Worm (Caenorhabditis elegans) whole organism, mixed stage, embryonic: ENCODE measurements around the gene C16C10.9.

Experiments
- blmp-1 ChIP-seq: fragments of 150-350 bp; optimal IDR thresholded peaks from 2 replicates; lab custom pipeline; 2014; ENCODE audit warnings: missing biosample characterization, missing genetic modification characterization
- ceh-39 ChIP-seq: fragments of 150-350 bp; optimal IDR thresholded peaks from 2 replicates; lab custom pipeline; 2014; ENCODE audit warnings: missing biosample characterization, missing genetic modification characterization
- drap-1 ChIP-seq: fragments of 200-800 bp; sonication (Bioruptor generic); optimal IDR thresholded peaks from 3 replicates; lab custom pipeline; 2018; ENCODE audit warnings: mild to moderate bottlenecking, missing genetic modification characterization, missing compliant biosample characterization
- lin-13 ChIP-seq: fragments of 150-350 bp; optimal IDR thresholded peaks from 2 replicates; lab custom pipeline; 2014; ENCODE audit warnings: missing biosample characterization, missing genetic modification characterization
- lsy-2 ChIP-seq: fragments of 150-350 bp; optimal IDR thresholded peaks from 2 replicates; lab custom pipeline; 2014; ENCODE audit warnings: missing biosample characterization, missing genetic modification characterization
- nhr-12 ChIP-seq: fragments of 150-350 bp; optimal IDR thresholded peaks from 2 replicates; lab custom pipeline; 2014; ENCODE audit warnings: missing biosample characterization, missing genetic modification characterization
- nhr-237 ChIP-seq: fragments of 150-350 bp; optimal IDR thresholded peaks from 2 replicates; lab custom pipeline; 2014; ENCODE audit warnings: missing biosample characterization, missing genetic modification characterization
- nhr-28 ChIP-seq: fragments of 150-350 bp; optimal IDR thresholded peaks from 2 replicates; lab custom pipeline; 2014; ENCODE audit warnings: missing biosample characterization, missing genetic modification characterization
- pha-4 ChIP-seq: fragments of 150-350 bp; optimal IDR thresholded peaks from 2 replicates; lab custom pipeline; 2018; ENCODE audit warnings: missing biosample characterization, missing genetic modification reagents, missing genetic modification characterization
- unc-62 ChIP-seq: fragments of 150-350 bp; optimal IDR thresholded peaks from 2 replicates; lab custom pipeline; 2014; ENCODE audit warnings: missing biosample characterization, missing genetic modification reagents, missing genetic modification characterization

DNA sequence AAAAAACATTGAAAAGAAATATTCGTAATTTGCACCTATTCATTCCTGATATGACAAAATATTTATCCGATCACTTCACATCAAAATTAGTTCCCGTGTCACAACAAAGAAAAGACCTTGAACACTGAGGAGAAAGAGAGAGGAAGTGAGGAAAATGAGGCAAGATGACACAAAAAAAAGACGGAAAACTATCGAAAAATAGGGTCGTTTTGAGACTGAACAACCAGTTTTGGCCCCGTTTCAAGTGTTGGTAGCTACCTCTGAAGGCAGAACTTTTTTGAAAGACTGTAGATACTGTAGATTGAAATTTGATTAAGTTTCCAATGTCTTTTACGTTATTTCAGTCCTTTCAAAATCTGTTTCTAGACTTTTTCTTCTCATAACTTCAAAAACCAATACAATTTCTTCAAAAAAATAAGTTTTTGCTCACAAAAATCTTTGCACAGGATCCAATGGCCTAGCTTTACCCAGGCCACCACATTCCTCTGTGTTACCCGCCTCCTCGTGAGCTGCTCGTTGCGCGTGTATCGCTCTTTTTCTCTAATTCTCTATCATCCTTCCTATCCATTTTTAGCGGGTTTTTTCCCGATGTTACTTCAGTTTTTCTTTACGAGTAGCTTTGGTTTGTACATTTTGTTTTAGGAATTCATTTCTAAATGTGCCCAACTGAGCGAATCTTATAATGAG, 39.2 kb upstream of the C16C10.9 start:
- TF ChIP-seq pha-4 (tag; lab: Kevin White, UChicago) (no peak), lin-13 (no peak), unc-62 (GFP tag; lab: Kevin White, UChicago) (no peak), nhr-12 (tag; lab: Kevin White, UChicago) (no peak), nhr-28 (tag; lab: Kevin White, UChicago) (no peak), lsy-2 (tag; lab: Kevin White, UChicago) (peak; percentile 50), drap-1 (GFP tag; lab: Kevin White, UChicago) (no peak), blmp-1 (tag; lab: Kevin White, UChicago) (no peak), ceh-39 (tag; lab: Kevin White, UChicago) (peak; percentile 22), nhr-237 (tag; lab: Kevin White, UChicago) (peak; percentile 5)
